Worm (Caenorhabditis elegans) whole organism, L4/young adult: ENCODE results near the gene ftn-1.

Experiments used
- W03F9.2 ChIP-seq: fragments of 150-350 bp; optimal IDR thresholded peaks from 2 replicates; lab custom pipeline; 2014; ENCODE audit warnings: missing biosample characterization, missing genetic modification characterization
- him-1 ChIP-seq: sonication (generic microtip); optimal IDR thresholded peaks from 2 replicates; lab custom pipeline; 2016; ENCODE audit warnings: missing genotype, missing genetic modification reagents, missing genetic modification characterization, missing compliant biosample characterization

ce11 chrV:7497440-7497839 lies 49.9 kb downstream of the ftn-1 start, which contains the start of gene srh-79:
- TF ChIP-seq him-1 (tag; lab: Kevin White, UChicago) (no peak), W03F9.2 (tag; lab: Kevin White, UChicago) (no peak)
